Fruit fly (Drosophila melanogaster): ENCODE results near the gene CG32647.

Gene CG32647

dm6 chrX:12734710-12735462 is 49.9 kb downstream of the CG32647 start (continued):
- peak; percentile 92 for TF ChIP-seq Sp1 (GFP tag; optimal IDR thresholded peaks at IDR 0.05)
- TF ChIP-seq GATAd (GFP tag; optimal IDR thresholded peaks at IDR 0.05) = no peak
- TF ChIP-seq N (GFP tag; optimal IDR thresholded peaks at IDR 0.05) = peak; percentile 13
- no peak for TF ChIP-seq Dfd (GFP tag; optimal IDR thresholded peaks at IDR 0.05)

dm6 chrX:12734354-12734709 is 50.4 kb downstream of the CG32647 start:
- peak; percentile 12 for TF ChIP-seq br (GFP tag; optimal IDR thresholded peaks at IDR 0.05)
- no peak for TF ChIP-seq Rel (GFP tag; optimal IDR thresholded peaks at IDR 0.05)
- TF ChIP-seq Rel (tag; optimal IDR thresholded peaks at IDR 0.05) = no peak
- peak; percentile 32 for TF ChIP-seq CrebA (GFP tag; optimal IDR thresholded peaks at IDR 0.05; ENCODE audit: borderline replicate concordance)
- TF ChIP-seq usp (GFP tag; optimal IDR thresholded peaks at IDR 0.05) = no peak
- TF ChIP-seq jim (GFP tag; optimal IDR thresholded peaks at IDR 0.05) = peak; percentile 94
- TF ChIP-seq tai (GFP tag; optimal IDR thresholded peaks at IDR 0.05) = no peak
- TF ChIP-seq psq (GFP tag; optimal IDR thresholded peaks at IDR 0.05) = no peak
- no peak for TF ChIP-seq sv (GFP tag; optimal IDR thresholded peaks at IDR 0.05)
- peak; percentile 23 for TF ChIP-seq h (GFP tag; optimal IDR thresholded peaks at IDR 0.05)

dm6 chrX:12733770-12734189 is 51.0 kb downstream of the CG32647 start:
- TF ChIP-seq GATAd (GFP tag; optimal IDR thresholded peaks at IDR 0.05) (no peak), pan (optimal IDR thresholded peaks at IDR 0.05) (no peak), N (GFP tag; optimal IDR thresholded peaks at IDR 0.05) (no peak), CG9705 (GFP tag; optimal IDR thresholded peaks at IDR 0.05) (no peak), Sp1 (GFP tag; optimal IDR thresholded peaks at IDR 0.05) (no peak), Abd-B (GFP tag; optimal IDR thresholded peaks at IDR 0.05) (no peak), ey (GFP tag; optimal IDR thresholded peaks at IDR 0.05) (no peak), tai (GFP tag; optimal IDR thresholded peaks at IDR 0.05) (no peak), Vsx2 (GFP tag; optimal IDR thresholded peaks at IDR 0.05; ENCODE audit: partially characterized antibody) (no peak), dmrt93B (GFP tag; optimal IDR thresholded peaks at IDR 0.05) (no peak), sv (GFP tag; optimal IDR thresholded peaks at IDR 0.05) (no peak), sage (GFP tag; optimal IDR thresholded peaks at IDR 0.05) (no peak), woc (GFP tag; optimal IDR thresholded peaks at IDR 0.05) (no peak)

- peak; percentile 21 for TF ChIP-seq psq (GFP tag; optimal IDR thresholded peaks at IDR 0.05)
- no peak for TF ChIP-seq pan (optimal IDR thresholded peaks at IDR 0.05)
- no peak for TF ChIP-seq N (GFP tag; optimal IDR thresholded peaks at IDR 0.05)
- peak; percentile 9 for TF ChIP-seq Rel (GFP tag; optimal IDR thresholded peaks at IDR 0.05)
- no peak for TF ChIP-seq Rel (tag; optimal IDR thresholded peaks at IDR 0.05)
- TF ChIP-seq CrebA (GFP tag; optimal IDR thresholded peaks at IDR 0.05; ENCODE audit: borderline replicate concordance) = peak; percentile 66
Observed at dm6 chrX:12732486-12732885, 52.3 kb downstream of the CG32647 start.

dm6 chrX:12731077-12731476 is 53.7 kb downstream of the CG32647 start:
- no peak for TF ChIP-seq HLH106 (tag; optimal IDR thresholded peaks at IDR 0.05)
- no peak for TF ChIP-seq Dif (GFP tag; optimal IDR thresholded peaks at IDR 0.05; ENCODE audit: partially characterized antibody)
- no peak for TF ChIP-seq psq (GFP tag; optimal IDR thresholded peaks at IDR 0.05)
- TF ChIP-seq Hr78 (GFP tag; optimal IDR thresholded peaks at IDR 0.05) = no peak
- no peak for TF ChIP-seq fru (GFP tag; optimal IDR thresholded peaks at IDR 0.05)
- TF ChIP-seq dl (GFP tag; optimal IDR thresholded peaks at IDR 0.05; ENCODE audit: insufficient read depth in 1 of 2, partially characterized antibody in 2 of 2) = no peak
- TF ChIP-seq Dfd (GFP tag; optimal IDR thresholded peaks at IDR 0.05) = peak; percentile 95
- no peak for TF ChIP-seq sage (GFP tag; optimal IDR thresholded peaks at IDR 0.05)

- TF ChIP-seq Hr83 (GFP tag; optimal IDR thresholded peaks at IDR 0.05; ENCODE audit: poor library complexity, severe bottlenecking) (no peak), Dfd (GFP tag; optimal IDR thresholded peaks at IDR 0.05) (peak; percentile 31), dl (GFP tag; optimal IDR thresholded peaks at IDR 0.05; ENCODE audit: insufficient read depth in 1 of 2, partially characterized antibody in 2 of 2) (no peak), Vsx2 (GFP tag; optimal IDR thresholded peaks at IDR 0.05; ENCODE audit: partially characterized antibody) (no peak), h (GFP tag; optimal IDR thresholded peaks at IDR 0.05) (peak; percentile 35), psq (GFP tag; optimal IDR thresholded peaks at IDR 0.05) (peak; percentile 1), OdsH (GFP tag; optimal IDR thresholded peaks at IDR 0.05) (peak; percentile 19), CrebA (GFP tag; optimal IDR thresholded peaks at IDR 0.05; ENCODE audit: borderline replicate concordance) (peak; percentile 70), fru (GFP tag; optimal IDR thresholded peaks at IDR 0.05) (no peak), Rel (GFP tag; optimal IDR thresholded peaks at IDR 0.05) (no peak), Rel (tag; optimal IDR thresholded peaks at IDR 0.05) (peak; percentile 56), N (GFP tag; optimal IDR thresholded peaks at IDR 0.05) (no peak), GATAd (GFP tag; optimal IDR thresholded peaks at IDR 0.05) (no peak), lola (GFP tag; optimal IDR thresholded peaks at IDR 0.05) (no peak), sage (GFP tag; optimal IDR thresholded peaks at IDR 0.05) (no peak), jim (GFP tag; optimal IDR thresholded peaks at IDR 0.05) (no peak)
Observed at dm6 chrX:12727642-12728228, 57.0 kb downstream of the CG32647 start.
